Fruit fly (Drosophila melanogaster): ENCODE results near the gene CG31457.

Gene CG31457

dm6 chr3R:23159289-23159956, 31.6 kb upstream of the CG31457 start, which contains the start of gene VhaAC39-2:
TSS of gene VhaAC39-2 (minus strand) at chr3R:23159316.
- TF ChIP-seq CG6792 (GFP tag; optimal IDR thresholded peaks at IDR 0.05): no peak
- TF ChIP-seq CG31627 (GFP tag; optimal IDR thresholded peaks at IDR 0.05): peak; percentile 6
- no peak for TF ChIP-seq cyc (GFP tag; optimal IDR thresholded peaks at IDR 0.05)
- peak; percentile 1 for TF ChIP-seq esn (GFP tag; optimal IDR thresholded peaks at IDR 0.05)
- no peak for TF ChIP-seq OdsH (GFP tag; optimal IDR thresholded peaks at IDR 0.05)
- no peak for TF ChIP-seq Hr4 (GFP tag; optimal IDR thresholded peaks at IDR 0.05)
- TF ChIP-seq CG9139 (GFP tag; optimal IDR thresholded peaks at IDR 0.05): no peak
- TF ChIP-seq Ets96B (tag; optimal IDR thresholded peaks at IDR 0.05): no peak

DNA sequence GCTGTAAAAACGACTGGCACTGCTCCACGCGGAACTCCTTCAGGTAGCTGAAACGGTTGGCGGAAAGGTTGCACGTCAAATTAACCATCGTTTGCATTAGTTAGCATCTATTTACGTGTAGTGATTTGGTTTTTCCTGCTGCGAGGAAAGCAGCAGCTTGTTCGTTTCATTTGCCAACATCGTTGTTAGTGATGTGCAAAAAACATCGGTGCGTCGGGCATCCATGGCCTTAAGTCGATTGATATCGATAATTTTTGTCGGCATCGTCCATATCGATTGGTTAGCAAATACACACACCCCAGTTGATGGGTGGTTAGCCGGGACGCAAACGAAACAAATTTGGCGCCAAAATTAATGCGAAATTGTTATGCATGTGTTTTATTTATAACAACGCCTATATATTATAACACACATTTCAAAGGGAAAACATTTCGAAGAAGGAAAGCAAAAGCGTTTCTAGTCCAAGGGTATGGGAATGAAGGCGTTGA, 29.9 kb upstream of the CG31457 start, which contains the start of gene unk:
unk (minus strand) TSS at position 199 of the 488 bp plus-strand sequence.
- TF ChIP-seq CG1621 (tag; optimal IDR thresholded peaks at IDR 0.05): no peak
- no peak for TF ChIP-seq Ets96B (tag; optimal IDR thresholded peaks at IDR 0.05)
- TF ChIP-seq cyc (GFP tag; optimal IDR thresholded peaks at IDR 0.05): no peak
- no peak for TF ChIP-seq CG31627 (GFP tag; optimal IDR thresholded peaks at IDR 0.05)
- TF ChIP-seq eg (GFP tag; IDR thresholded peaks at IDR 0.05): no peak
- TF ChIP-seq svp (GFP tag): peak; percentile 63
- TF ChIP-seq topi (GFP tag; optimal IDR thresholded peaks at IDR 0.05): no peak
- no peak for TF ChIP-seq Hr38 (GFP tag; optimal IDR thresholded peaks at IDR 0.05)
- TF ChIP-seq dsx (GFP tag; optimal IDR thresholded peaks at IDR 0.05; ENCODE audit: poor library complexity, severe bottlenecking): no peak
- peak; percentile 60 for TF ChIP-seq Eip78C (GFP tag)
- peak; percentile 33 for TF ChIP-seq esn (GFP tag; optimal IDR thresholded peaks at IDR 0.05)
- TF ChIP-seq CG32006 (GFP tag; optimal IDR thresholded peaks at IDR 0.05): no peak
- peak; percentile 9 for TF ChIP-seq CG3032 (tag; optimal IDR thresholded peaks at IDR 0.05)

DNA sequence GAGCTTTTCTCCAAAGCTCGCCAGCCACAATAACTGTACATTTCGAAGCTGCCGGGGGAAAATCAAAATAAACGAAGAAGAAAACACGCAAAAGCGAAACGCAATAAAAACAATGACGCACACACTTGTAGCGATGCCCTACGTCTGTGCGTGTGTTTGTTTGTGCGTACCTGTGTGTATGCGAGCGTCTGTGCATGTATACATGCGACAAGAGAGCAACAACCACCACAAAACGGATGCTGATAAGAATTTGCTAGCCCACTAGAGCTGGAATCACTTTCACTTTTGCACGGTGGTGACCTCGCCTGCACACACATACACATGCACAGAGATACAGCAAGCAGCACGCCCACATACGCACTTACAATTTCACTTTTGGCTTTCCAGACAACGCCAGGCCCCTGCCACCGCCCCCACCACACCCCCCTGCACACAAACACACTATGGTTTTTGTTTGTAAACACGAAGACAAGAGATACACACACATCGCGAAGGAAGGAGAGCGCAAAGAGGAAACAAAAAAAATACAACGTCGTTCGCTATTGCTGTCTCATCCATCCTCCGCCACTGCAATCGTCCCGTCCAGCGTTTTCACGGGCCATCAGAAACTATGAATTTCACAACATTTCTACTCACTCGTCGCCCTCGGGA, 29.2 kb upstream of the CG31457 start:
- TF ChIP-seq CG8632 (GFP tag; optimal IDR thresholded peaks at IDR 0.05) (no peak), fd59A (GFP tag; optimal IDR thresholded peaks at IDR 0.05) (peak; percentile 6), dsx (GFP tag; optimal IDR thresholded peaks at IDR 0.05; ENCODE audit: poor library complexity, severe bottlenecking) (peak; percentile 73), CG8319 (GFP tag; optimal IDR thresholded peaks at IDR 0.05) (peak; percentile 92), lz (GFP tag; optimal IDR thresholded peaks at IDR 0.05) (no peak), CG1621 (tag; optimal IDR thresholded peaks at IDR 0.05) (peak; percentile 6), CG34406 (GFP tag; optimal IDR thresholded peaks at IDR 0.05) (no peak), CG6808 (GFP tag; optimal IDR thresholded peaks at IDR 0.05) (peak; percentile 45), CG6163 (GFP tag; IDR thresholded peaks at IDR 0.05) (peak; percentile 67), CG11762 (GFP tag; optimal IDR thresholded peaks at IDR 0.05; ENCODE audit: insufficient read depth) (no peak), esn (GFP tag; optimal IDR thresholded peaks at IDR 0.05) (no peak), Lpt (GFP tag; optimal IDR thresholded peaks at IDR 0.05) (no peak), ss (GFP tag; optimal IDR thresholded peaks at IDR 0.05) (peak; percentile 60 to 75), fd85E (GFP tag; optimal IDR thresholded peaks at IDR 0.05) (peak; percentile 5), salr (GFP tag; optimal IDR thresholded peaks at IDR 0.05) (no peak), spab (GFP tag; optimal IDR thresholded peaks at IDR 0.05) (peak; percentile 27), Blimp-1 (GFP tag; optimal IDR thresholded peaks at IDR 0.05) (peak; percentile 95), CG3919 (GFP tag; optimal IDR thresholded peaks at IDR 0.05) (peak; percentile 14), CG8119 (GFP tag; IDR thresholded peaks at IDR 0.05) (peak; percentile 49; the same call in 2 of the 3 replicates), Eip93F (GFP tag; optimal IDR thresholded peaks at IDR 0.05) (no peak), Eip78C (GFP tag) (peak; percentile 59), Sox15 (GFP tag; optimal IDR thresholded peaks at IDR 0.05) (no peak), CG6854 (GFP tag; optimal IDR thresholded peaks at IDR 0.05) (peak; percentile 50), CG16779 (tag; optimal IDR thresholded peaks at IDR 0.05) (peak; percentile 72), Hr39 (GFP tag; optimal IDR thresholded peaks at IDR 0.05) (no peak), svp (GFP tag) (peak; percentile 93), Gug (GFP tag; IDR thresholded peaks at IDR 0.05) (0 out of 2 replicates have a peak, but pooled peaks have one; percentile 24), CG3032 (tag; optimal IDR thresholded peaks at IDR 0.05) (peak; percentile 33), CG6276 (GFP tag; optimal IDR thresholded peaks at IDR 0.05) (peak; percentile 49), CG32006 (GFP tag; optimal IDR thresholded peaks at IDR 0.05) (peak; percentile 29), CG6792 (GFP tag; optimal IDR thresholded peaks at IDR 0.05) (no peak), cyc (GFP tag; optimal IDR thresholded peaks at IDR 0.05) (no peak), vri (GFP tag; optimal IDR thresholded peaks at IDR 0.05) (no peak), pdm3 (GFP tag; optimal IDR thresholded peaks at IDR 0.05) (no peak), Ets96B (tag; optimal IDR thresholded peaks at IDR 0.05) (peak; percentile 29), fkh (GFP tag; optimal IDR thresholded peaks at IDR 0.05) (peak; percentile 91)

Data from whole organism, prepupa.